Worm (Caenorhabditis elegans): Measurements from ENCODE around the gene T03F7.6.

DNA sequence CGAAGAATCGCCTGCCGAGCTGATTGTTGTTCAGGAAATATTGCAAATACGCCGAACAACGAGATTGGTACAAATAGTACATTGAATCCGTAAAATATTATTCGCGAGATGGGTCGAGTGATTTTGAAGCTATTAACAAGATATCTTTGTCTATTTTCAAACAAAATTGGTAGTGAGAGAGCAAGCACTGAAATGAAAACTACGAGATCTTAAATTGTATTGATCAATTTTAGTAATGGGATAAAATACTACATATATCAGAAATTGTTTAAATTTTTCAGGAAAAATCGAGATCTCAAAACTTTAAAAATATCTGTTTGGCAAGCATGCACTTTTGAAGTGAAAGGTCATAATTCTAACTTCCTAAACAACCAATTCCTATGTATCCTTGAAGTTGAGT is 9.7 kb downstream of the T03F7.6 start:
- TF ChIP-seq scrt-1 (GFP tag; IDR thresholded peaks at IDR 0.05): no peak
- no peak for TF ChIP-seq pes-1 (GFP tag; IDR thresholded peaks at IDR 0.05)
- TF ChIP-seq hmg-4 (GFP tag; optimal IDR thresholded peaks at IDR 0.05): no peak
- TF ChIP-seq ama-1 (optimal IDR thresholded peaks at IDR 0.05): no peak
- TF ChIP-seq sea-1 (GFP tag; conservative IDR thresholded peaks at IDR 0.05): no peak
- no peak for TF ChIP-seq hnd-1 (tag; optimal IDR thresholded peaks at IDR 0.05)
- TF ChIP-seq B0310.2 (tag; optimal IDR thresholded peaks at IDR 0.05): no peak
- TF ChIP-seq ceh-36 (tag; optimal IDR thresholded peaks at IDR 0.05): no peak
- no peak for TF ChIP-seq tra-4 (tag; optimal IDR thresholded peaks at IDR 0.05)
- TF ChIP-seq hmbx-1 (tag; optimal IDR thresholded peaks at IDR 0.05): no peak
- no peak for TF ChIP-seq tbx-37 (GFP tag; conservative IDR thresholded peaks at IDR 0.05)
- TF ChIP-seq tbx-11 (GFP tag; IDR thresholded peaks at IDR 0.05): no peak
